Fruit fly (Drosophila melanogaster): ENCODE measurements around the gene CG42788.

CG42788 gene

DNA sequence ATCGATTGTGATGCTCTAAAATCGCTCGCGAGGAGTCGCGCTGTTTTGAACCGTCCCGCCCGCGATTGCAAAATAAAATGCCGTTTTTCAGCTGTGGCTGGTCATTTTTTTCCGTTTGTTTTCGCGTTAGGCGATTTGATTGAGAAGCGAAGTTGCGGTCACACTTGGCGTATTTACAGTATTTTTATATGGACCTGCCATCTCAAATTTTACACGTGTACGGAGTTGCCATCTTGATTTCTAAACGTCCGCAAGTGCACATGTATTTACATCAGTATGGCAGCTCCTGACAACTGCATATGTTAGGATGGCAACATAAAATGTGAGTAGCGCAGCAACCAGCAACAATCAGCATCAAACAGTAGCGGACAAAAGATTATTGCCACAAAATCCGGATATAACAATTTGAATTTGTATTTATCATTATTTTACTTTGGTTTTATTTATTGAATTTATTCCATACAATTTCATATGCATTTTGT is 36.1 kb downstream of the CG42788 start, which contains the start of gene CG6966 (continued):
- TF ChIP-seq CG10462 (GFP tag; optimal IDR thresholded peaks at IDR 0.05) (peak; percentile 82), grau (tag; optimal IDR thresholded peaks at IDR 0.05) (peak; percentile 89), CG9817 (tag; optimal IDR thresholded peaks at IDR 0.05) (peak; percentile 98), Mes4 (GFP tag; optimal IDR thresholded peaks at IDR 0.05) (peak; percentile 97), ab (GFP tag; optimal IDR thresholded peaks at IDR 0.05) (peak; percentile 87), lola (GFP tag; optimal IDR thresholded peaks at IDR 0.05) (peak in 1 of 3 experiments; percentile 65), Ssrp (tag; optimal IDR thresholded peaks at IDR 0.05) (peak; percentile 87), CG16779 (GFP tag; IDR thresholded peaks at IDR 0.05) (no peak), lmd (GFP tag; IDR thresholded peaks at IDR 0.05) (no peak), CG9609 (GFP tag; optimal IDR thresholded peaks at IDR 0.05) (peak; percentile 97), CG6791 (GFP tag; IDR thresholded peaks at IDR 0.05; ENCODE audit: partially characterized antibody) (no peak), gsb (GFP tag; IDR thresholded peaks at IDR 0.05) (no peak), crc (GFP tag; optimal IDR thresholded peaks at IDR 0.05) (peak; percentile 93), CG11560 (tag; IDR thresholded peaks at IDR 0.05) (no peak), CG7928 (GFP tag; optimal IDR thresholded peaks at IDR 0.05) (peak; percentile 66), Gug (GFP tag; IDR thresholded peaks at IDR 0.05) (peak; percentile 95), Sry-δ (GFP tag; optimal IDR thresholded peaks at IDR 0.05) (peak; percentile 84), Aef1 (GFP tag; IDR thresholded peaks at IDR 0.05) (no peak), gcm (GFP tag; optimal IDR thresholded peaks at IDR 0.05) (peak; percentile 88), Atf-2 (GFP tag; optimal IDR thresholded peaks at IDR 0.05) (peak; percentile 94), dan (GFP tag; IDR thresholded peaks at IDR 0.05) (no peak), vvl (GFP tag; IDR thresholded peaks at IDR 0.05) (no peak), dysf (GFP tag; IDR thresholded peaks at IDR 0.05) (no peak), schlank (tag; optimal IDR thresholded peaks at IDR 0.05) (peak; percentile 97), CTCF (GFP tag; optimal IDR thresholded peaks at IDR 0.05) (peak; percentile 78), tap (tag; optimal IDR thresholded peaks at IDR 0.05) (peak; percentile 73), kay (GFP tag; optimal IDR thresholded peaks at IDR 0.05) (peak; percentile 77), hbn (GFP tag; IDR thresholded peaks at IDR 0.05; ENCODE audit: partially characterized antibody) (no peak), zen (tag; optimal IDR thresholded peaks at IDR 0.05) (peak; percentile 93), hth (optimal IDR thresholded peaks at IDR 0.05) (no peak), Sry-β (GFP tag; optimal IDR thresholded peaks at IDR 0.05) (peak; percentile 55), Nf-YB (GFP tag; optimal IDR thresholded peaks at IDR 0.05) (peak; percentile 76), tll (GFP tag; optimal IDR thresholded peaks at IDR 0.05) (peak in 1 of 2 experiments; percentile 46), Rfx (GFP tag; IDR thresholded peaks at IDR 0.05) (no peak), cad (GFP tag; optimal IDR thresholded peaks at IDR 0.05) (no peak), CG2129 (GFP tag; IDR thresholded peaks at IDR 0.05; ENCODE audit: partially characterized antibody) (no peak), zfh2 (GFP tag; optimal IDR thresholded peaks at IDR 0.05) (peak; percentile 96), dpn (GFP tag; optimal IDR thresholded peaks at IDR 0.05) (peak; percentile 94 to 97), CG17912 (GFP tag; optimal IDR thresholded peaks at IDR 0.05) (peak; percentile 99), CG6765 (GFP tag; optimal IDR thresholded peaks at IDR 0.05) (peak; percentile 93), CG17385 (GFP tag; optimal IDR thresholded peaks at IDR 0.05) (peak; percentile 91)

DNA sequence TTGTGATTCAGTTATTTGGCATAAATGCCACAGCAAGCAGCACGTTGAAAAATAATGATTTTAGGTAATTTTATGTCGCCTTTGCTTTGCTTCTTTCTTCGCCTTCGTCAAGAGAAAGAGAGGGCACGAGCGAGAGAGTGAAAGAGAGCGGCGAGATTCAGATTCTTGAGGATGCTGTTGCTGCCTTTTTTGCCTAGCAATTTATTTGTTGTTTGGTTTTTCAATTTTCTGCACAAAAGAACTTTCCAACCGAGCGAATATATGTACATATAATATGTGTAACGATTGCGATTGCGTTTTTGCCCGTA is 36.8 kb downstream of the CG42788 start:
- TF ChIP-seq Trl (optimal IDR thresholded peaks at IDR 0.05) (peak; percentile 58 to 74), Trl (GFP tag; optimal IDR thresholded peaks at IDR 0.05) (no peak), Hand (GFP tag; optimal IDR thresholded peaks at IDR 0.05) (no peak), CG13296 (GFP tag; optimal IDR thresholded peaks at IDR 0.05) (no peak), CG6854 (GFP tag; optimal IDR thresholded peaks at IDR 0.05) (no peak), B-H2 (GFP tag; optimal IDR thresholded peaks at IDR 0.05) (no peak), insv (GFP tag; optimal IDR thresholded peaks at IDR 0.05) (peak in 1 of 2 experiments; percentile 70), sens (GFP tag) (peak; percentile 82), CG11560 (tag; IDR thresholded peaks at IDR 0.05) (no peak), Nf-YA (GFP tag; IDR thresholded peaks at IDR 0.05) (no peak), CG11398 (GFP tag; optimal IDR thresholded peaks at IDR 0.05) (no peak), NK7.1 (GFP tag; optimal IDR thresholded peaks at IDR 0.05) (no peak), peb (GFP tag; IDR thresholded peaks at IDR 0.05) (no peak), hb (GFP tag; IDR thresholded peaks at IDR 0.05; ENCODE audit: partially characterized antibody) (no peak)
